Worm (Caenorhabditis elegans): ENCODE data around the gene lin-45.

- no peak for TF ChIP-seq ces-1 (GFP tag; optimal IDR thresholded peaks at IDR 0.05)
- no peak for TF ChIP-seq blmp-1 (tag; optimal IDR thresholded peaks at IDR 0.05)
- no peak for TF ChIP-seq unc-39 (tag; optimal IDR thresholded peaks at IDR 0.05)
- no peak for TF ChIP-seq ztf-11 (tag; optimal IDR thresholded peaks at IDR 0.05)
- TF ChIP-seq lsy-2 (tag; optimal IDR thresholded peaks at IDR 0.05): no peak
- no peak for TF ChIP-seq unc-62 (GFP tag; optimal IDR thresholded peaks at IDR 0.05)
- no peak for TF ChIP-seq elt-3 (tag; optimal IDR thresholded peaks at IDR 0.05)
- no peak for TF ChIP-seq nhr-76 (tag; optimal IDR thresholded peaks at IDR 0.05)
- no peak for TF ChIP-seq sptf-1 (tag; optimal IDR thresholded peaks at IDR 0.05)
- peak; percentile 77 for TF ChIP-seq unc-120 (tag; optimal IDR thresholded peaks at IDR 0.05; ENCODE audit: poor library complexity, severe bottlenecking)
- no peak for TF ChIP-seq nhr-12 (tag; optimal IDR thresholded peaks at IDR 0.05)
Observed at ce11 chrIV:6785151-6785550, 36.8 kb upstream of the lin-45 start, which contains the start of gene dyci-1.
